Fruit fly (Drosophila melanogaster) whole organism, prepupa: ENCODE data around the gene CG12025.

Experiments used
- Blimp-1 ChIP-seq: fragments of 200-800 bp; sonication (Bioruptor generic); optimal IDR thresholded peaks from 3 replicates; lab custom pipeline; 2017; ENCODE audit warnings: missing biosample characterization, missing genetic modification characterization, mild to moderate bottlenecking, moderate library complexity, missing genetic modification reagents
- CG11762 ChIP-seq: fragments of 200-800 bp; sonication (Bioruptor generic); optimal IDR thresholded peaks from 3 replicates; lab custom pipeline; 2016; ENCODE audit warnings: missing biosample characterization, missing genetic modification characterization; ENCODE audit not compliant: insufficient read depth
- CG16779 ChIP-seq: fragments of 200-800 bp; sonication (Bioruptor generic); optimal IDR thresholded peaks from 3 replicates; lab custom pipeline; 2017; ENCODE audit warnings: missing biosample characterization, mild to moderate bottlenecking, missing genetic modification characterization
- CG31627 ChIP-seq: fragments of 200-800 bp; sonication (Bioruptor generic); optimal IDR thresholded peaks from 3 replicates; lab custom pipeline; 2016; ENCODE audit warnings: missing biosample characterization, missing genetic modification characterization
- CG3919 ChIP-seq: fragments of 200-800 bp; sonication (Bioruptor generic); optimal IDR thresholded peaks from 3 replicates; lab custom pipeline; 2016; ENCODE audit warnings: missing biosample characterization, missing genetic modification characterization
- CG8119 ChIP-seq: fragments of 200-800 bp; sonication (Bioruptor generic); IDR thresholded peaks from 3 replicates; pipeline ENCODE4 v1.3.6; 2022; ENCODE audit warnings: missing biosample characterization, missing genetic modification characterization
- CG8319 ChIP-seq: fragments of 200-800 bp; sonication (Bioruptor generic); optimal IDR thresholded peaks from 3 replicates; lab custom pipeline; 2016; ENCODE audit warnings: missing biosample characterization, missing genetic modification characterization
- Eip75B ChIP-seq: fragments of 200-800 bp; sonication (Bioruptor generic); optimal IDR thresholded peaks from 3 replicates; lab custom pipeline; 2016; ENCODE audit warnings: missing biosample characterization, missing genetic modification characterization
- Gug ChIP-seq: fragments of 200-800 bp; sonication (Bioruptor generic); IDR thresholded peaks from 2 replicates; pipeline ENCODE4 v1.3.6; 2022; ENCODE audit warnings: missing biosample characterization, missing genetic modification characterization
- Hr39 ChIP-seq: fragments of 200-800 bp; sonication (Bioruptor generic); optimal IDR thresholded peaks from 2 replicates; lab custom pipeline; 2016; ENCODE audit warnings: missing biosample characterization, missing genetic modification characterization
- OdsH ChIP-seq: fragments of 200-800 bp; sonication (Bioruptor generic); optimal IDR thresholded peaks from 3 replicates; lab custom pipeline; 2016; ENCODE audit warnings: missing biosample characterization, missing genetic modification characterization
- fd59A ChIP-seq: fragments of 200-800 bp; sonication (Bioruptor generic); optimal IDR thresholded peaks from 2 replicates; lab custom pipeline; 2017; ENCODE audit warnings: missing biosample characterization, mild to moderate bottlenecking, missing genetic modification characterization, missing genetic modification reagents
- lz ChIP-seq: fragments of 200-800 bp; sonication (Bioruptor generic); optimal IDR thresholded peaks from 3 replicates; lab custom pipeline; 2016; ENCODE audit warnings: missing biosample characterization, missing genetic modification characterization
- ss ChIP-seq, 2 experiments: fragments of 200-800 bp; sonication (Bioruptor generic); optimal IDR thresholded peaks; 2 replicates in 1 of 2; 3 replicates in 1 of 2; lab custom pipeline; 2017 to 2018; ENCODE audit warnings: mild to moderate bottlenecking in 2 of 2, missing biosample characterization in 2 of 2, missing genetic modification characterization in 2 of 2, moderate library complexity in 1 of 2

DNA sequence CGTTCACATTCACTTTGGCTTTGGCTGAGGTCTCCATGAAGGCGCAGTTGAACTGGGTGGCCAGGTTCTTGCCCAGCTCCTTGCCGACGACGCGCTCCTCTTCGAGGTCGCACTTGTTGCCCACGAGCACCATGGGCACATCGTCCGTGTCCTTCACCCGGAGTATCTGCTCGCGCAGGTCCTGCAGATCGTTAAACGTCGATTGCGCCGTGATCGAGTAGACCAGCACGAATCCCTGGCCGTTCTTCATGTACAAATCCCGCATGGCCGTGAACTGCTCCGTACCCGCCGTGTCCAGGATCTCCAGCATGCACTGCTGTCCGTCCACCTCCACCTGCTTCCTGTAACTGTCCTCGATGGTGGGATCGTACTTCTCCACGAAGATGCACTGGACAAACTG, 4.5 kb upstream of the CG12025 start:
- TF ChIP-seq CG8119 (GFP tag; lab: Robert Waterston, UW) (no peak), Blimp-1 (GFP tag; lab: Kevin White, UChicago) (no peak), Eip75B (GFP tag; lab: Kevin White, UChicago) (no peak), ss (GFP tag; optimal IDR thresholded peaks at IDR 0.05; lab: Kevin White, UChicago) (no peak), OdsH (no peak), Hr39 (GFP tag; lab: Kevin White, UChicago) (no peak), CG8319 (GFP tag; lab: Kevin White, UChicago) (no peak), CG31627 (GFP tag; lab: Kevin White, UChicago) (no peak), CG16779 (tag; lab: Kevin White, UChicago) (no peak), fd59A (GFP tag; lab: Kevin White, UChicago) (no peak), lz (GFP tag; lab: Kevin White, UChicago) (no peak), CG11762 (no peak), Gug (GFP tag; lab: Robert Waterston, UW) (no peak), CG3919 (GFP tag; lab: Kevin White, UChicago) (no peak)
